Worm (Caenorhabditis elegans): Measurements from ENCODE around the gene psme-3.

ce11 chrIII:11614874-11615273 is 46.9 kb downstream of the psme-3 start:
- no peak for TF ChIP-seq ztf-11 (tag; optimal IDR thresholded peaks at IDR 0.05)
- TF ChIP-seq hlh-1 (tag; optimal IDR thresholded peaks at IDR 0.05): no peak
- no peak for TF ChIP-seq ceh-83 (GFP tag; optimal IDR thresholded peaks at IDR 0.05)
- no peak for TF ChIP-seq tbx-8 (GFP tag; optimal IDR thresholded peaks at IDR 0.05)
- TF ChIP-seq blmp-1 (tag; optimal IDR thresholded peaks at IDR 0.05): no peak
- no peak for TF ChIP-seq nhr-76 (tag; optimal IDR thresholded peaks at IDR 0.05)
- no peak for TF ChIP-seq drap-1 (GFP tag; optimal IDR thresholded peaks at IDR 0.05)
- no peak for TF ChIP-seq nhr-28 (tag; optimal IDR thresholded peaks at IDR 0.05)
- TF ChIP-seq nhr-237 (tag; optimal IDR thresholded peaks at IDR 0.05): no peak
- no peak for TF ChIP-seq unc-39 (tag; optimal IDR thresholded peaks at IDR 0.05)
- TF ChIP-seq sem-2 (GFP tag; optimal IDR thresholded peaks at IDR 0.05): no peak

Data from whole organism, mixed stage, embryonic.